Fruit fly (Drosophila melanogaster): ENCODE data around the gene ND-ASHI.

Gene ND-ASHI

DNA sequence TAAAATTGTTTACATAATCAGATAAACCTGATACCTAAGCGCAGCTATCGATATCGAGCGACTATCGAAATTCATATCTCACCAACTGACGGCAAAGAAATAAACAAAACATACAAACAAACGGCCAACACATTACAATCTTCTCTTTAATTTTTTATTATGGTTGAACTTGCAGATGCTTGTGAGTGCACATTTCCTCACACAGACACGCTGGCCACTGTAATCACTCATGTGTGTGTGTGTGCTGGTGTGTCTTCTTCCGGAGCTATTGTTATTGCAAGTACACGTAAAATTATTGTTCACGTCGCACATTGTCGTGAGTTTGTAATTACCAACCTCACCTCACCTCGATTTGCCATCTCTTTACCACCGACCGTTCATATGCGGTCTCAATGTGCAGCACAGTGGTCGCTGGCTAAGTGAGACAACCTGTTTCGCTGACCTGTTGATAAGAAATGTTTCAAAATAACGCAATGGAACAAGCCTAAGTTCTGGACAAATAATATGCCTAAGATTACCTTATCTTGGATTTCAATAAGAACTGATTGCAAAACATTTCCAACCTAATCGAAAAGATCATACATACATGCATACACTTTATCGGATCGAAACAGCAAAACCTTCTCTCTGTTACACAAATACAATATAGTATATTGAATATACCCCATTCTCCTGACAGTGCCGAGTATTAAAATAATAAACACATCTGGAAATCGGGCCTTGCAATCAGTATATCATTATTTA is 26.3 kb upstream of the ND-ASHI start (continued):
- no peak for TF ChIP-seq Stat92E (GFP tag; optimal IDR thresholded peaks at IDR 0.05)
- TF ChIP-seq Nf-YC (tag; optimal IDR thresholded peaks at IDR 0.05) = peak; percentile 8
- no peak for TF ChIP-seq YL-1 (GFP tag; optimal IDR thresholded peaks at IDR 0.05)
- peak; percentile 6 for TF ChIP-seq CG9727 (GFP tag; optimal IDR thresholded peaks at IDR 0.05)
- peak; percentile 5 for TF ChIP-seq ind (GFP tag; optimal IDR thresholded peaks at IDR 0.05)
- peak; percentile 40; the same call in 1 of the 3 replicates for TF ChIP-seq ci (GFP tag; IDR thresholded peaks at IDR 0.05)
- no peak for TF ChIP-seq CG3163 (GFP tag; optimal IDR thresholded peaks at IDR 0.05)
- TF ChIP-seq Pdp1 (GFP tag; optimal IDR thresholded peaks at IDR 0.05) = peak in 1 of 2 experiments; percentile 46
- TF ChIP-seq bsh (GFP tag; optimal IDR thresholded peaks at IDR 0.05) = peak in 1 of 2 experiments; percentile 11
- peak; percentile 12; the same call in 1 of the 2 replicates for TF ChIP-seq slbo (GFP tag; IDR thresholded peaks at IDR 0.05)
- peak; percentile 13 for TF ChIP-seq Sox102F (GFP tag; optimal IDR thresholded peaks at IDR 0.05)
- 0 out of 2 replicates have a peak, but pooled peaks have one; percentile 11 for TF ChIP-seq MBD-R2 (GFP tag; IDR thresholded peaks at IDR 0.05)
- peak; percentile 26 for TF ChIP-seq CG1603 (tag; optimal IDR thresholded peaks at IDR 0.05)
- TF ChIP-seq CG5180 (GFP tag; optimal IDR thresholded peaks at IDR 0.05) = peak; percentile 40
- TF ChIP-seq nmo (GFP tag; optimal IDR thresholded peaks at IDR 0.05) = peak; percentile 5
- no peak for TF ChIP-seq wdn (GFP tag; IDR thresholded peaks at IDR 0.05)
- TF ChIP-seq CG17361 (GFP tag; IDR thresholded peaks at IDR 0.05) = peak; percentile 62; the same call in 2 of the 3 replicates
- TF ChIP-seq CG14441 (GFP tag; IDR thresholded peaks at IDR 0.05) = peak; percentile 81
- TF ChIP-seq CG17802 (tag; optimal IDR thresholded peaks at IDR 0.05) = no peak
- TF ChIP-seq luna (GFP tag; optimal IDR thresholded peaks at IDR 0.05) = no peak
- peak; percentile 45 for TF ChIP-seq CG34376 (GFP tag; optimal IDR thresholded peaks at IDR 0.05)
- peak; percentile 10 for TF ChIP-seq dmrt99B (tag; optimal IDR thresholded peaks at IDR 0.05)
- peak; percentile 81 for TF ChIP-seq grau (tag; optimal IDR thresholded peaks at IDR 0.05)
- TF ChIP-seq hb (GFP tag; IDR thresholded peaks at IDR 0.05; ENCODE audit: partially characterized antibody) = no peak
- 0 out of 3 replicates have a peak, but pooled peaks have one; percentile 23 for TF ChIP-seq ken (GFP tag; IDR thresholded peaks at IDR 0.05)
- peak; percentile 3 for TF ChIP-seq CG4424 (GFP tag; optimal IDR thresholded peaks at IDR 0.05)
- TF ChIP-seq Sox100B (GFP tag; optimal IDR thresholded peaks at IDR 0.05) = peak; percentile 21
- TF ChIP-seq ab (GFP tag; optimal IDR thresholded peaks at IDR 0.05) = no peak
- peak; percentile 8 for TF ChIP-seq cwo (GFP tag; optimal IDR thresholded peaks at IDR 0.05)
- TF ChIP-seq sug (tag; optimal IDR thresholded peaks at IDR 0.05) = peak; percentile 46
- TF ChIP-seq CG18262 (tag; optimal IDR thresholded peaks at IDR 0.05) = peak; percentile 44
- TF ChIP-seq prd (optimal IDR thresholded peaks at IDR 0.05) = no peak
- TF ChIP-seq prd (GFP tag; IDR thresholded peaks at IDR 0.05) = peak; percentile 22; the same call in 1 of the 3 replicates
- TF ChIP-seq CG34422 (GFP tag; IDR thresholded peaks at IDR 0.05) = 0 out of 3 replicates have a peak, but pooled peaks have one; percentile 13
- no peak for TF ChIP-seq seq (GFP tag; IDR thresholded peaks at IDR 0.05)
- TF ChIP-seq CG4820 (GFP tag; optimal IDR thresholded peaks at IDR 0.05) = peak; percentile 1
- peak; percentile 73 for TF ChIP-seq Med (GFP tag)
- TF ChIP-seq crc (GFP tag; optimal IDR thresholded peaks at IDR 0.05) = no peak
- peak; percentile 8 for TF ChIP-seq kni (GFP tag; optimal IDR thresholded peaks at IDR 0.05)
- peak; percentile 40 for TF ChIP-seq CG11504 (tag; optimal IDR thresholded peaks at IDR 0.05)
- no peak for TF ChIP-seq CG8290 (GFP tag; optimal IDR thresholded peaks at IDR 0.05)
- TF ChIP-seq CG8290 (tag; optimal IDR thresholded peaks at IDR 0.05) = peak in 1 of 2 experiments; percentile 16
- TF ChIP-seq unpg (GFP tag; optimal IDR thresholded peaks at IDR 0.05) = no peak
- no peak for TF ChIP-seq pros (GFP tag; optimal IDR thresholded peaks at IDR 0.05)
- peak; percentile 10; the same call in 1 of the 2 replicates for TF ChIP-seq vvl (GFP tag; IDR thresholded peaks at IDR 0.05)
- peak; percentile 11 for TF ChIP-seq CG12391 (tag; optimal IDR thresholded peaks at IDR 0.05)
- no peak for TF ChIP-seq CG6765 (GFP tag; optimal IDR thresholded peaks at IDR 0.05)
- TF ChIP-seq cg (GFP tag; optimal IDR thresholded peaks at IDR 0.05) = peak; percentile 58

Measured in whole organism, embryonic.